Worm (Caenorhabditis elegans) whole organism, L1 larva: ENCODE measurements around the gene spig-8.

Experiments
- C16A3.4 ChIP-seq: fragments of 150-350 bp; optimal IDR thresholded peaks from 2 replicates; lab custom pipeline; 2014; ENCODE audit warnings: missing biosample characterization, missing genetic modification characterization
- C34B4.2 ChIP-seq: sonication (generic microtip); optimal IDR thresholded peaks from 2 replicates; lab custom pipeline; 2017; ENCODE audit warnings: mild to moderate bottlenecking, missing genetic modification characterization, missing compliant biosample characterization
- Y116A8C.19 ChIP-seq: sonication (generic microtip); optimal IDR thresholded peaks from 2 replicates; lab custom pipeline; 2016; ENCODE audit warnings: missing compliant biosample characterization, missing genetic modification characterization, borderline replicate concordance
- alr-1 ChIP-seq: fragments of 200-800 bp; sonication (Bioruptor generic); optimal IDR thresholded peaks from 2 replicates; lab custom pipeline; 2018; ENCODE audit warnings: borderline replicate concordance, mild to moderate bottlenecking, missing genetic modification characterization, missing compliant biosample characterization
- aly-2 ChIP-seq: fragments of 150-350 bp; optimal IDR thresholded peaks from 2 replicates; lab custom pipeline; 2014; ENCODE audit warnings: missing biosample characterization, missing genetic modification characterization
- ama-1 ChIP-seq: fragments of 150-350 bp; optimal IDR thresholded peaks from 2 replicates; lab custom pipeline; 2014
- ceh-63 ChIP-seq: fragments of 200-800 bp; sonication (Bioruptor generic); optimal IDR thresholded peaks from 2 replicates; lab custom pipeline; 2018; ENCODE audit warnings: mild to moderate bottlenecking, missing genetic modification characterization, missing compliant biosample characterization
- ceh-8 ChIP-seq: fragments of 200-800 bp; sonication (Bioruptor generic); optimal IDR thresholded peaks from 2 replicates; lab custom pipeline; 2018; ENCODE audit warnings: mild to moderate bottlenecking, missing genetic modification characterization, moderate library complexity, missing compliant biosample characterization
- efl-1 ChIP-seq, 4 experiments: fragments of 150-350 bp; optimal IDR thresholded peaks in 3 of 4; peaks in 1 of 4; 1 replicate in 1 of 4; 2 replicates in 3 of 4; lab custom pipeline; 2014; ENCODE audit warnings: missing biosample characterization in 2 of 4, missing genetic modification characterization in 2 of 4, missing genetic modification reagents in 2 of 4
- egl-27 ChIP-seq, 2 experiments: fragments of 150-350 bp in 1 of 2; sonication (generic microtip); optimal IDR thresholded peaks; 3 replicates each; lab custom pipeline; 2017 to 2018; ENCODE audit warnings: missing biosample characterization in 2 of 2, missing genetic modification characterization in 2 of 2, missing genetic modification reagents in 2 of 2
- fkh-10 ChIP-seq: sonication (generic microtip); optimal IDR thresholded peaks from 2 replicates; lab custom pipeline; 2017; ENCODE audit warnings: missing biosample characterization, missing genetic modification reagents, missing genetic modification characterization
- fkh-4 ChIP-seq: sonication (generic microtip); optimal IDR thresholded peaks from 2 replicates; lab custom pipeline; 2016; ENCODE audit warnings: missing compliant biosample characterization, missing genetic modification characterization, borderline replicate concordance
- fos-1 ChIP-seq: fragments of 150-350 bp; optimal IDR thresholded peaks from 2 replicates; lab custom pipeline; 2014; ENCODE audit warnings: missing biosample characterization, missing genetic modification characterization
- irx-1 ChIP-seq: sonication (generic microtip); optimal IDR thresholded peaks from 2 replicates; lab custom pipeline; 2016; ENCODE audit warnings: missing genetic modification characterization, missing compliant biosample characterization
- isw-1 ChIP-seq: fragments of 200-800 bp; sonication (Bioruptor generic); IDR thresholded peaks from 2 replicates; pipeline ENCODE4 v1.3.6; 2022; ENCODE audit warnings: missing genetic modification characterization, missing compliant biosample characterization
- lin-14 ChIP-seq: fragments of 200-800 bp; sonication (Bioruptor generic); optimal IDR thresholded peaks from 2 replicates; lab custom pipeline; 2018; ENCODE audit warnings: mild to moderate bottlenecking, missing genetic modification characterization, moderate library complexity, missing compliant biosample characterization
- lin-15B ChIP-seq: fragments of 150-350 bp; sonication (generic microtip); optimal IDR thresholded peaks from 3 replicates; lab custom pipeline; 2014; ENCODE audit warnings: missing biosample characterization, missing genetic modification characterization
- mef-2 ChIP-seq: fragments of 150-350 bp; optimal IDR thresholded peaks from 2 replicates; lab custom pipeline; 2014; ENCODE audit warnings: missing biosample characterization, missing genetic modification characterization
- nhr-11 ChIP-seq: fragments of 150-350 bp; optimal IDR thresholded peaks from 2 replicates; lab custom pipeline; 2014; ENCODE audit warnings: missing biosample characterization, missing genetic modification characterization
- nhr-19 ChIP-seq: fragments of 200-800 bp; sonication (Bioruptor generic); conservative IDR thresholded peaks from 2 replicates; pipeline ENCODE4 v1.3.6; 2022; ENCODE audit warnings: missing genetic modification characterization, missing compliant biosample characterization
- nhr-76 ChIP-seq: sonication (generic microtip); optimal IDR thresholded peaks from 2 replicates; lab custom pipeline; 2017; ENCODE audit warnings: missing biosample characterization, missing genetic modification characterization
- nhr-85 ChIP-seq: sonication (generic microtip); peaks from one replicate; lab custom pipeline; 2016; ENCODE audit warnings: missing genetic modification characterization, inconsistent platforms, missing compliant biosample characterization
- pag-3 ChIP-seq: sonication (generic microtip); optimal IDR thresholded peaks from 2 replicates; lab custom pipeline; 2017; ENCODE audit warnings: missing genetic modification characterization, mild to moderate bottlenecking, missing compliant biosample characterization, antibody characterized with exemption, borderline replicate concordance; ENCODE audit not compliant: insufficient read depth
- pax-3 ChIP-seq: fragments of 200-800 bp; sonication (Bioruptor generic); optimal IDR thresholded peaks from 2 replicates; lab custom pipeline; 2018; ENCODE audit warnings: mild to moderate bottlenecking, missing genetic modification characterization, moderate library complexity, missing compliant biosample characterization
- skn-1 ChIP-seq: fragments of 150-350 bp; optimal IDR thresholded peaks from 2 replicates; lab custom pipeline; 2014; ENCODE audit warnings: missing biosample characterization, missing genetic modification characterization
- snpc-4 ChIP-seq: fragments of 150-350 bp; optimal IDR thresholded peaks from 2 replicates; lab custom pipeline; 2014; ENCODE audit warnings: missing biosample characterization, missing genetic modification characterization
- sptf-1 ChIP-seq: fragments of 150-350 bp; optimal IDR thresholded peaks from 2 replicates; lab custom pipeline; 2014; ENCODE audit warnings: missing biosample characterization, missing genetic modification characterization
- sup-37 ChIP-seq: fragments of 200-800 bp; sonication (Bioruptor generic); optimal IDR thresholded peaks from 2 replicates; lab custom pipeline; 2018; ENCODE audit warnings: mild to moderate bottlenecking, missing genetic modification characterization, missing compliant biosample characterization
- tbx-2 ChIP-seq: sonication (generic microtip); optimal IDR thresholded peaks from 2 replicates; lab custom pipeline; 2016; ENCODE audit warnings: missing genetic modification characterization, missing compliant biosample characterization
- unc-30 ChIP-seq: sonication (generic microtip); optimal IDR thresholded peaks from 2 replicates; lab custom pipeline; 2017; ENCODE audit warnings: missing biosample characterization, missing genetic modification characterization
- unc-62 ChIP-seq: fragments of 150-350 bp; optimal IDR thresholded peaks from 2 replicates; lab custom pipeline; 2014; ENCODE audit warnings: missing biosample characterization, missing genetic modification reagents, missing genetic modification characterization
- vab-15 ChIP-seq: sonication (generic microtip); optimal IDR thresholded peaks from 2 replicates; lab custom pipeline; 2017; ENCODE audit warnings: missing genotype, mild to moderate bottlenecking, missing genetic modification characterization, missing compliant biosample characterization
- zag-1 ChIP-seq: fragments of 150-350 bp; optimal IDR thresholded peaks from 2 replicates; lab custom pipeline; 2014; ENCODE audit warnings: missing biosample characterization, missing genetic modification characterization
- zip-4 ChIP-seq: fragments of 200-800 bp; sonication (Bioruptor generic); optimal IDR thresholded peaks from 2 replicates; lab custom pipeline; 2018; ENCODE audit warnings: mild to moderate bottlenecking, missing genetic modification characterization, moderate library complexity, missing compliant biosample characterization
- ztf-11 ChIP-seq, 2 experiments: sonication (generic microtip); optimal IDR thresholded peaks; 2 replicates each; lab custom pipeline; 2016 to 2017; ENCODE audit warnings: missing genetic modification characterization in 2 of 2, missing biosample characterization in 1 of 2, missing compliant biosample characterization in 1 of 2

spig-8 gene

DNA sequence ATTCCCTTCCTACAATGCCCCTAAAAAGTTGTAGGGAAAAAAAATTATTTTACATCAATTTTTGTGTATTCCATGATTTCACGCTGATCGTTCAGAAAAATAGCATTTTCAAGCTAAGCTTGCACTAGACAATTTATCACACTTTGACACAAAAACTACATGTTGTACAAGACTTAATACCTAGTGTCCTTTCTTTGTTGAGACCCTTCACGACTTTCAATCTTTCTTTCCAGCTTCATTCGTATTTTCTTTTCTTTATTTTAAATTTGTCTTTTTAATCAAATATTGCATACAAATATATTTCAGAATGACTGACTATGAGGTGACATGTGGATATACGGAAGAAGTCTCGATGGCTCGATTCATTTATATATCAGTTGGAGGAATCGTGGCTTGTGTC lies 8.7 kb upstream of the spig-8 start, which contains the start of gene F20A1.2 (continued):
- TF ChIP-seq sup-37 (GFP tag; lab: Kevin White, UChicago) (no peak), snpc-4 (no peak)

ce11 chrV:7047512-7047911 lies 7.2 kb upstream of the spig-8 start, which contains the start of gene F20A1.8:
TSS of gene F20A1.8 (minus strand) at chrV:7047612.
- TF ChIP-seq nhr-85 (tag; lab: Kevin White, UChicago) (no peak), C34B4.2 (tag; lab: Kevin White, UChicago) (no peak), sptf-1 (tag; lab: Kevin White, UChicago) (no peak), unc-30 (tag; lab: Kevin White, UChicago) (no peak), ama-1 (lab: Kevin White, UChicago) (no peak), C16A3.4 (tag; lab: Kevin White, UChicago) (no peak), sup-37 (GFP tag; lab: Kevin White, UChicago) (no peak), irx-1 (tag; lab: Kevin White, UChicago) (no peak), ztf-11 (tag; optimal IDR thresholded peaks at IDR 0.05; lab: Kevin White, UChicago) (no peak), zip-4 (GFP tag; lab: Kevin White, UChicago) (no peak), pag-3 (tag; lab: Kevin White, UChicago) (no peak), aly-2 (tag; lab: Kevin White, UChicago) (no peak), pax-3 (no peak), nhr-76 (tag; lab: Kevin White, UChicago) (no peak), mef-2 (tag; lab: Kevin White, UChicago) (no peak)

ce11 chrV:7050153-7050552 lies 4.5 kb upstream of the spig-8 start:
- TF ChIP-seq C16A3.4 (tag; lab: Kevin White, UChicago) (no peak), nhr-19 (GFP tag; lab: Robert Waterston, UW) (no peak), lin-15B (tag; lab: Kevin White, UChicago) (no peak), egl-27 (tag; optimal IDR thresholded peaks at IDR 0.05; lab: Kevin White, UChicago) (no peak), fkh-10 (GFP tag; lab: Kevin White, UChicago) (no peak), nhr-11 (tag; lab: Kevin White, UChicago) (no peak), nhr-85 (tag; lab: Kevin White, UChicago) (no peak), C34B4.2 (tag; lab: Kevin White, UChicago) (no peak), nhr-76 (tag; lab: Kevin White, UChicago) (no peak), ceh-63 (GFP tag; lab: Kevin White, UChicago) (no peak), lin-14 (GFP tag; lab: Kevin White, UChicago) (no peak), tbx-2 (no peak), Y116A8C.19 (tag; lab: Kevin White, UChicago) (no peak), skn-1 (tag; lab: Kevin White, UChicago) (no peak), fos-1 (tag; lab: Kevin White, UChicago) (no peak)

ce11 chrV:7051133-7051765 lies 3.4 kb upstream of the spig-8 start, which contains the start of the genes tofu-2 and spig-1:
TSS of gene tofu-2 (minus strand) at chrV:7051248.
TSS of gene spig-1 (plus strand) at chrV:7051715.
- TF ChIP-seq zag-1 (tag; lab: Kevin White, UChicago), result no peak
- TF ChIP-seq alr-1 (tag; lab: Kevin White, UChicago), result no peak
- peak in 1 of 2 experiments; percentile 59 for TF ChIP-seq efl-1 (optimal IDR thresholded peaks at IDR 0.05; lab: Kevin White, UChicago)
- peak; percentile 6 to 44 for TF ChIP-seq efl-1 (GFP tag; optimal IDR thresholded peaks at IDR 0.05 in 1 of 2; lab: Kevin White, UChicago)
- no peak for TF ChIP-seq fkh-4
- no peak for TF ChIP-seq vab-15
- no peak for TF ChIP-seq isw-1
- no peak for TF ChIP-seq ceh-8 (GFP tag; lab: Kevin White, UChicago)
- TF ChIP-seq unc-62, result no peak
